Fruit fly (Drosophila melanogaster): ENCODE measurements around the gene RpS26.

The RpS26 gene

dm6 chr2L:18455506-18456491, 12.7 kb upstream of the RpS26 start:
- TF ChIP-seq EcR (GFP tag; optimal IDR thresholded peaks at IDR 0.05) (peak in 1 of 2 experiments; percentile 41), usp (GFP tag; optimal IDR thresholded peaks at IDR 0.05) (no peak), CG8478 (optimal IDR thresholded peaks at IDR 0.05) (peak; percentile 86)

dm6 chr2L:18454128-18454788, 11.2 kb upstream of the RpS26 start, which contains the start of the genes bsf and Ntf-2r:
Gene bsf (minus strand): TSS chr2L:18454587.
Gene Ntf-2r (plus strand): TSS chr2L:18454649.
- TF ChIP-seq psq (optimal IDR thresholded peaks at IDR 0.05): no peak
- no peak for TF ChIP-seq EcR (GFP tag; optimal IDR thresholded peaks at IDR 0.05)
- TF ChIP-seq usp (GFP tag; optimal IDR thresholded peaks at IDR 0.05): no peak
- no peak for TF ChIP-seq Dll (optimal IDR thresholded peaks at IDR 0.05)
- TF ChIP-seq CG8478 (optimal IDR thresholded peaks at IDR 0.05): no peak
- no peak for TF ChIP-seq pan (optimal IDR thresholded peaks at IDR 0.05)

dm6 chr2L:18448639-18449430, 5.8 kb upstream of the RpS26 start, which contains the start of gene ncm:
Gene ncm (minus strand): TSS chr2L:18448957.
- no peak for TF ChIP-seq Dll (optimal IDR thresholded peaks at IDR 0.05)
- no peak for TF ChIP-seq CG8478 (optimal IDR thresholded peaks at IDR 0.05)
- TF ChIP-seq psq (optimal IDR thresholded peaks at IDR 0.05): no peak
- TF ChIP-seq EcR (GFP tag; optimal IDR thresholded peaks at IDR 0.05): no peak
- no peak for TF ChIP-seq usp (GFP tag; optimal IDR thresholded peaks at IDR 0.05)
- no peak for TF ChIP-seq pan (optimal IDR thresholded peaks at IDR 0.05)

dm6 chr2L:18441220-18441619, 1.9 kb downstream of the RpS26 start:
- TF ChIP-seq pan (optimal IDR thresholded peaks at IDR 0.05) (no peak), EcR (GFP tag; optimal IDR thresholded peaks at IDR 0.05) (no peak), psq (optimal IDR thresholded peaks at IDR 0.05) (no peak), usp (GFP tag; optimal IDR thresholded peaks at IDR 0.05) (no peak)

dm6 chr2L:18395274-18395823, 47.7 kb downstream of the RpS26 start:
- TF ChIP-seq CG8478 (optimal IDR thresholded peaks at IDR 0.05) (no peak), pan (optimal IDR thresholded peaks at IDR 0.05) (no peak), psq (optimal IDR thresholded peaks at IDR 0.05) (no peak), EcR (GFP tag; optimal IDR thresholded peaks at IDR 0.05) (no peak), usp (GFP tag; optimal IDR thresholded peaks at IDR 0.05) (no peak), Dll (optimal IDR thresholded peaks at IDR 0.05) (no peak)

All from whole organism.